Fruit fly (Drosophila melanogaster) whole organism, embryonic: ENCODE results near the gene Pdh.

Experiments
- ATbp ChIP-seq: fragments of 200-800 bp; sonication (Bioruptor generic); optimal IDR thresholded peaks from 2 replicates; lab custom pipeline; 2017; ENCODE audit warnings: missing biosample characterization, mild to moderate bottlenecking, missing genetic modification characterization, missing genetic modification reagents
- Blimp-1 ChIP-seq: fragments of 200-800 bp; sonication (Bioruptor generic); optimal IDR thresholded peaks from 3 replicates; lab custom pipeline; 2018; ENCODE audit warnings: missing biosample characterization, missing genetic modification characterization, mild to moderate bottlenecking, moderate library complexity, missing genetic modification reagents
- CG13894 ChIP-seq: fragments of 200-800 bp; sonication (Bioruptor generic); optimal IDR thresholded peaks from 3 replicates; lab custom pipeline; 2018; ENCODE audit warnings: missing biosample characterization, mild to moderate bottlenecking, missing genetic modification characterization, moderate library complexity
- CG15269 ChIP-seq: fragments of 200-800 bp; sonication (Bioruptor generic); optimal IDR thresholded peaks from 2 replicates; lab custom pipeline; 2018; ENCODE audit warnings: missing biosample characterization, mild to moderate bottlenecking, missing genetic modification characterization, moderate library complexity
- CG17359 ChIP-seq: fragments of 200-800 bp; sonication (Bioruptor generic); optimal IDR thresholded peaks from 3 replicates; lab custom pipeline; 2018; ENCODE audit warnings: missing biosample characterization, mild to moderate bottlenecking, missing genetic modification characterization, moderate library complexity
- CG31441 ChIP-seq: fragments of 200-800 bp; sonication (Bioruptor generic); IDR thresholded peaks from 2 replicates; pipeline ENCODE4 v1.3.6; 2022; ENCODE audit warnings: missing biosample characterization, missing genetic modification characterization
- CG4617 ChIP-seq: fragments of 200-800 bp; sonication (Bioruptor generic); optimal IDR thresholded peaks from 3 replicates; lab custom pipeline; 2016; ENCODE audit warnings: missing biosample characterization, missing genetic modification characterization, borderline replicate concordance
- CG6254 ChIP-seq: fragments of 200-800 bp; sonication (Bioruptor generic); optimal IDR thresholded peaks from 3 replicates; lab custom pipeline; 2017; ENCODE audit warnings: mild to moderate bottlenecking, missing biosample characterization, missing genetic modification reagents, missing genetic modification characterization
- CG6683 ChIP-seq: fragments of 200-800 bp; sonication (Bioruptor generic); optimal IDR thresholded peaks from 2 replicates; lab custom pipeline; 2017; ENCODE audit warnings: missing biosample characterization, mild to moderate bottlenecking, missing genetic modification characterization, missing genetic modification reagents
- CG6689 ChIP-seq: fragments of 200-800 bp; sonication (Bioruptor generic); IDR thresholded peaks from 2 replicates; pipeline ENCODE4 v1.3.6; 2022; ENCODE audit warnings: missing biosample characterization, missing genetic modification characterization
- CG7556 ChIP-seq: fragments of 200-800 bp; sonication (Bioruptor generic); optimal IDR thresholded peaks from 2 replicates; lab custom pipeline; 2017; ENCODE audit warnings: missing biosample characterization, mild to moderate bottlenecking, missing genetic modification characterization
- CG8359 ChIP-seq: fragments of 200-800 bp; sonication (Bioruptor generic); optimal IDR thresholded peaks from 2 replicates; lab custom pipeline; 2017; ENCODE audit warnings: missing biosample characterization, mild to moderate bottlenecking, missing genetic modification characterization, borderline replicate concordance
- CG9215 ChIP-seq: fragments of 200-800 bp; sonication (Bioruptor generic); IDR thresholded peaks from 2 replicates; pipeline ENCODE4 v1.3.6; 2022; ENCODE audit warnings: missing biosample characterization, missing genetic modification characterization
- CG9727 ChIP-seq: fragments of 200-800 bp; sonication (Bioruptor generic); optimal IDR thresholded peaks from 3 replicates; lab custom pipeline; 2017; ENCODE audit warnings: missing biosample characterization, mild to moderate bottlenecking, missing genetic modification characterization
- Camta ChIP-seq: fragments of 200-800 bp; sonication (Bioruptor generic); optimal IDR thresholded peaks from 2 replicates; lab custom pipeline; 2016; ENCODE audit warnings: missing biosample characterization, missing genetic modification characterization
- Dll ChIP-seq: fragments of 200-800 bp; sonication (Bioruptor generic); IDR thresholded peaks from 4 replicates; pipeline ENCODE4 v1.3.6; 2022; ENCODE audit warnings: missing biosample characterization, missing genetic modification characterization; ENCODE audit not compliant: partially characterized antibody
- Dp ChIP-seq: fragments of 200-800 bp; sonication (Bioruptor generic); optimal IDR thresholded peaks from 2 replicates; lab custom pipeline; 2018; ENCODE audit warnings: missing biosample characterization, mild to moderate bottlenecking, missing genetic modification characterization, moderate library complexity
- Ets65A ChIP-seq: fragments of 200-800 bp; sonication (Bioruptor generic); peaks from one replicate; lab custom pipeline; 2016; ENCODE audit warnings: missing biosample characterization, missing genetic modification characterization
- Gug ChIP-seq: fragments of 200-800 bp; sonication (Bioruptor generic); IDR thresholded peaks from 4 replicates; pipeline ENCODE4 v1.3.6; 2022; ENCODE audit warnings: missing biosample characterization, missing genetic modification characterization
- Hr51 ChIP-seq, 2 experiments: fragments of 200-800 bp; sonication (Bioruptor generic); optimal IDR thresholded peaks; 2 replicates in 1 of 2; 3 replicates in 1 of 2; lab custom pipeline; 2016 to 2018; ENCODE audit warnings: missing biosample characterization in 2 of 2, missing genetic modification characterization in 2 of 2, mild to moderate bottlenecking in 1 of 2, moderate library complexity in 1 of 2
- MBD-R2 ChIP-seq: fragments of 200-800 bp; sonication (Bioruptor generic); IDR thresholded peaks from 2 replicates; pipeline ENCODE4 v1.3.6; 2022; ENCODE audit warnings: missing biosample characterization, missing genetic modification characterization
- Med ChIP-seq: fragments of 200-800 bp; sonication (Bioruptor generic); peaks from one replicate; lab custom pipeline; 2016; ENCODE audit warnings: missing biosample characterization, missing genetic modification characterization, mild to moderate bottlenecking, inconsistent platforms, moderate library complexity
- Oli ChIP-seq: fragments of 200-800 bp; sonication (Bioruptor generic); optimal IDR thresholded peaks from 2 replicates; lab custom pipeline; 2018; ENCODE audit warnings: missing biosample characterization, mild to moderate bottlenecking, missing genetic modification characterization, moderate library complexity
- Pdp1 ChIP-seq, 2 experiments: fragments of 200-800 bp; sonication (Bioruptor generic); optimal IDR thresholded peaks; 3 replicates each; lab custom pipeline; 2016; ENCODE audit warnings: missing biosample characterization in 2 of 2, missing genetic modification characterization in 2 of 2, mild to moderate bottlenecking in 1 of 2, moderate library complexity in 1 of 2
- Ptx1 ChIP-seq: fragments of 200-800 bp; sonication (Bioruptor generic); IDR thresholded peaks from 2 replicates; pipeline ENCODE4 v1.3.6; 2022; ENCODE audit warnings: missing biosample characterization, missing genetic modification characterization
- Sox102F ChIP-seq: fragments of 200-800 bp; sonication (Bioruptor generic); optimal IDR thresholded peaks from 2 replicates; lab custom pipeline; 2018; ENCODE audit warnings: missing biosample characterization, mild to moderate bottlenecking, missing genetic modification characterization, moderate library complexity
- Sry-δ ChIP-seq: fragments of 200-800 bp; sonication (Bioruptor generic); optimal IDR thresholded peaks from 2 replicates; lab custom pipeline; 2016; ENCODE audit warnings: missing biosample characterization, missing genetic modification characterization
- bbx ChIP-seq: fragments of 200-800 bp; sonication (Bioruptor generic); IDR thresholded peaks from 2 replicates; pipeline ENCODE4 v1.3.6; 2022; ENCODE audit warnings: missing biosample characterization, missing genetic modification characterization; ENCODE audit not compliant: partially characterized antibody
- ci ChIP-seq: fragments of 200-800 bp; sonication (Bioruptor generic); IDR thresholded peaks from 3 replicates; pipeline ENCODE4 v1.3.6; 2022; ENCODE audit warnings: missing biosample characterization, missing genetic modification characterization
- corto ChIP-seq: fragments of 200-800 bp; sonication (Bioruptor generic); optimal IDR thresholded peaks from 2 replicates; lab custom pipeline; 2016; ENCODE audit warnings: missing biosample characterization, mild to moderate bottlenecking, missing genetic modification characterization, moderate library complexity
- dati ChIP-seq: fragments of 200-800 bp; sonication (Bioruptor generic); IDR thresholded peaks from 2 replicates; pipeline ENCODE4 v1.3.6; 2022; ENCODE audit warnings: missing biosample characterization, missing genetic modification characterization
- dmrt99B ChIP-seq: fragments of 200-800 bp; sonication (Bioruptor generic); optimal IDR thresholded peaks from 2 replicates; lab custom pipeline; 2018; ENCODE audit warnings: missing biosample characterization, mild to moderate bottlenecking, missing genetic modification characterization, moderate library complexity
- dpn ChIP-seq, 2 experiments: fragments of 200-800 bp; sonication (Bioruptor generic); optimal IDR thresholded peaks; 3 replicates each; lab custom pipeline; 2016; ENCODE audit warnings: missing biosample characterization in 2 of 2, missing genetic modification characterization in 2 of 2
- dysf ChIP-seq: fragments of 200-800 bp; sonication (Bioruptor generic); IDR thresholded peaks from 3 replicates; pipeline ENCODE4 v1.3.6; 2022; ENCODE audit warnings: missing biosample characterization, missing genetic modification characterization
- fd96Cb ChIP-seq: fragments of 200-800 bp; sonication (Bioruptor generic); optimal IDR thresholded peaks from 2 replicates; lab custom pipeline; 2018; ENCODE audit warnings: missing biosample characterization, mild to moderate bottlenecking, missing genetic modification characterization, moderate library complexity
- hkb ChIP-seq, 2 experiments: fragments of 200-800 bp in 1 of 2; fragments of >200 bp in 1 of 2; sonication (Bioruptor generic) in 1 of 2; IDR thresholded peaks in 1 of 2; optimal IDR thresholded peaks in 1 of 2; 2 replicates each; pipeline versions ENCODE4 v1.3.6 to Lab custom; 2017 to 2022; ENCODE audit warnings: missing biosample characterization in 1 of 2, missing genetic modification characterization in 1 of 2
- nerfin-1 ChIP-seq: fragments of 200-800 bp; sonication (Bioruptor generic); optimal IDR thresholded peaks from 3 replicates; lab custom pipeline; 2019; ENCODE audit warnings: missing biosample characterization, mild to moderate bottlenecking, missing genetic modification characterization, moderate library complexity
- oc ChIP-seq: fragments of 200-800 bp; sonication (Bioruptor generic); optimal IDR thresholded peaks from 2 replicates; lab custom pipeline; 2018; ENCODE audit warnings: missing biosample characterization, mild to moderate bottlenecking, missing genetic modification characterization, moderate library complexity
- row ChIP-seq: fragments of 200-800 bp; sonication (Bioruptor generic); IDR thresholded peaks from 3 replicates; pipeline ENCODE4 v1.3.6; 2022; ENCODE audit warnings: missing biosample characterization, missing genetic modification characterization
- ssp ChIP-seq: fragments of 200-800 bp; sonication (Bioruptor generic); IDR thresholded peaks from 2 replicates; pipeline ENCODE4 v1.3.6; 2022; ENCODE audit warnings: missing biosample characterization, missing genetic modification characterization
- tap ChIP-seq: fragments of 200-800 bp; optimal IDR thresholded peaks from 3 replicates; lab custom pipeline; 2019; ENCODE audit warnings: missing biosample characterization, mild to moderate bottlenecking, missing genetic modification characterization, moderate library complexity
- twi ChIP-seq: fragments of 200-800 bp; optimal IDR thresholded peaks from 2 replicates; lab custom pipeline; 2019; ENCODE audit warnings: missing biosample characterization, mild to moderate bottlenecking, missing genetic modification characterization, moderate library complexity
- wek ChIP-seq: fragments of 200-800 bp; sonication (Bioruptor generic); optimal IDR thresholded peaks from 3 replicates; lab custom pipeline; 2018; ENCODE audit warnings: missing biosample characterization, mild to moderate bottlenecking, missing genetic modification characterization, moderate library complexity
- zen ChIP-seq: fragments of 200-800 bp; sonication (Bioruptor generic); optimal IDR thresholded peaks from 3 replicates; lab custom pipeline; 2018; ENCODE audit warnings: missing biosample characterization, mild to moderate bottlenecking, missing genetic modification characterization, moderate library complexity

The Pdh gene

dm6 chr3L:16347914-16348313 is 6.2 kb downstream of the Pdh start, which contains the start of gene mRpS34 (continued):
- TF ChIP-seq bbx (GFP tag; lab: Robert Waterston, UW) (peak; percentile 19; the same call in 1 of the 2 replicates), wek (GFP tag; lab: Kevin White, UChicago) (no peak), Med (GFP tag; lab: Kevin White, UChicago) (peak; percentile 39), corto (GFP tag; lab: Kevin White, UChicago) (no peak), Ptx1 (GFP tag; lab: Robert Waterston, UW) (no peak), zen (no peak), ATbp (no peak), Pdp1 (GFP tag; optimal IDR thresholded peaks at IDR 0.05; lab: Kevin White, UChicago) (peak in 1 of 2 experiments; percentile 85), Dp (GFP tag; lab: Kevin White, UChicago) (peak; percentile 66), Dll (GFP tag; lab: Robert Waterston, UW) (peak; percentile 53; the same call in 1 of the 4 replicates), tap (tag; lab: Kevin White, UChicago) (no peak), CG9215 (peak; percentile 90), CG9727 (GFP tag; lab: Kevin White, UChicago) (no peak), CG4617 (GFP tag; lab: Kevin White, UChicago) (peak; percentile 52), MBD-R2 (GFP tag; lab: Robert Waterston, UW) (peak; percentile 74)

- TF ChIP-seq CG13894 (tag; lab: Kevin White, UChicago) (no peak), CG8359 (no peak), CG6254 (GFP tag; lab: Kevin White, UChicago) (no peak), dpn (GFP tag; optimal IDR thresholded peaks at IDR 0.05; lab: Kevin White, UChicago) (no peak)
Measured at dm6 chr3L:16346023-16346422, 8.1 kb downstream of the Pdh start, which contains the start of gene CG33257. CG33257 (plus strand) TSS chr3L:16346323.

dm6 chr3L:16339873-16340272 is 14.2 kb downstream of the Pdh start:
- peak; percentile 98 for TF ChIP-seq Blimp-1 (GFP tag; lab: Kevin White, UChicago)
- no peak for TF ChIP-seq ssp
- peak; percentile 16 for TF ChIP-seq oc (tag; lab: Kevin White, UChicago)
- TF ChIP-seq, all 482 proteins: peak for 2

DNA sequence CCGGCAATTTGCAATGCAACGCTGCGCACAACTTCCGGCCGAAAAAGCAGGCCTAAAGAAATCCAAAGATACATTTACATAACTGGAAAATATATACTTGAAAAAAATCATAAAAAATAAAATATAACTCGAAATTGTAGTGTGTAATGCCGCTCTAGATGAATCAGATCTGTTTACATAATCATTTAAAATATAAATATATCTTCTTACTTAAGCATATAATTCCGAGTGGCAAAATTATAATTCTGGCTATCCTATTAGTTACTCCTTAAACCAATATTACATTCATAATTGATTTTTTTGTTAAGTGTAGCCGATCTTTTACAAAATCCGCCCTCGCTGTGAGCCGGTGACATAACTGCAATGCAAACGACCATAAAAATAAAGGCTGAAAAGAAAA is 14.6 kb downstream of the Pdh start:
- TF ChIP-seq hkb (optimal IDR thresholded peaks at IDR 0.05; lab: Kevin White, UChicago) = no peak
- TF ChIP-seq hkb (GFP tag; IDR thresholded peaks at IDR 0.05; lab: Robert Waterston, UW) = peak; percentile 53
- peak; percentile 57 for TF ChIP-seq dmrt99B (tag; lab: Kevin White, UChicago)
- peak; percentile 40 for TF ChIP-seq CG17359
- peak; percentile 9 for TF ChIP-seq Oli (tag; lab: Kevin White, UChicago)
- no peak for TF ChIP-seq CG7556 (GFP tag; lab: Kevin White, UChicago)
- peak; percentile 59 for TF ChIP-seq Sox102F (GFP tag; lab: Kevin White, UChicago)
- TF ChIP-seq Camta (GFP tag; lab: Kevin White, UChicago) = no peak
- peak; percentile 42; the same call in 1 of the 2 replicates for TF ChIP-seq CG31441 (GFP tag; lab: Robert Waterston, UW)
- 0 out of 2 replicates have a peak, but pooled peaks have one; percentile 17 for TF ChIP-seq CG6689 (GFP tag; lab: Robert Waterston, UW)
- TF ChIP-seq dati (GFP tag; lab: Robert Waterston, UW) = no peak
- no peak for TF ChIP-seq Gug
- TF ChIP-seq Ptx1 (GFP tag; lab: Robert Waterston, UW) = peak; percentile 37; the same call in 1 of the 2 replicates
- no peak for TF ChIP-seq nerfin-1 (tag; lab: Kevin White, UChicago)
- TF ChIP-seq ci (GFP tag; lab: Robert Waterston, UW) = 0 out of 3 replicates have a peak, but pooled peaks have one; percentile 9
- peak; percentile 17 for TF ChIP-seq CG15269 (tag; lab: Kevin White, UChicago)
- TF ChIP-seq Sry-δ = no peak
- peak; percentile 57 for TF ChIP-seq Ets65A (GFP tag; lab: Kevin White, UChicago)
- TF ChIP-seq twi (tag; lab: Kevin White, UChicago) = no peak
- peak; percentile 0 for TF ChIP-seq fd96Cb
- TF ChIP-seq dysf (GFP tag; lab: Robert Waterston, UW) = no peak
- TF ChIP-seq Hr51 (GFP tag; optimal IDR thresholded peaks at IDR 0.05; lab: Kevin White, UChicago) = peak in 1 of 2 experiments; percentile 52
- no peak for TF ChIP-seq CG6683 (GFP tag; lab: Kevin White, UChicago)
- TF ChIP-seq row (GFP tag; lab: Robert Waterston, UW) = peak; percentile 23; the same call in 1 of the 3 replicates
